Fruit fly (Drosophila melanogaster) whole organism, embryonic: ENCODE measurements around the gene AstC.

Source experiments
- B-H2 ChIP-seq: fragments of 200-800 bp; sonication (Bioruptor generic); optimal IDR thresholded peaks from 2 replicates; lab custom pipeline; 2018; ENCODE audit warnings: missing biosample characterization, mild to moderate bottlenecking, missing genetic modification characterization
- CG15696 ChIP-seq: fragments of 200-800 bp; sonication (Bioruptor generic); optimal IDR thresholded peaks from 2 replicates; lab custom pipeline; 2019; ENCODE audit warnings: missing biosample characterization, mild to moderate bottlenecking, missing genetic modification characterization, moderate library complexity
- CG17328 ChIP-seq: fragments of 200-800 bp; sonication (Bioruptor generic); IDR thresholded peaks from 2 replicates; pipeline ENCODE4 v1.3.6; 2022; ENCODE audit warnings: missing biosample characterization, missing genetic modification characterization
- CG42726 ChIP-seq: fragments of 200-800 bp; sonication (Bioruptor generic); IDR thresholded peaks from 2 replicates; pipeline ENCODE4 v1.3.6; 2022; ENCODE audit warnings: missing biosample characterization, missing genetic modification characterization; ENCODE audit not compliant: partially characterized antibody
- CG4360 ChIP-seq: fragments of 200-800 bp; sonication (Bioruptor generic); IDR thresholded peaks from 2 replicates; pipeline ENCODE4 v1.3.6; 2022; ENCODE audit warnings: missing biosample characterization, missing genetic modification characterization
- CG4707 ChIP-seq: fragments of 200-800 bp; sonication (Bioruptor generic); optimal IDR thresholded peaks from 2 replicates; lab custom pipeline; 2018; ENCODE audit warnings: missing biosample characterization, mild to moderate bottlenecking, missing genetic modification characterization, moderate library complexity
- CG6654 ChIP-seq: fragments of 200-800 bp; sonication (Bioruptor generic); optimal IDR thresholded peaks from 2 replicates; lab custom pipeline; 2017; ENCODE audit warnings: missing biosample characterization, mild to moderate bottlenecking, missing genetic modification characterization
- CG8281 ChIP-seq: fragments of 200-800 bp; sonication (Bioruptor generic); optimal IDR thresholded peaks from 2 replicates; lab custom pipeline; 2018; ENCODE audit warnings: missing biosample characterization, mild to moderate bottlenecking, missing genetic modification characterization, moderate library complexity
- D ChIP-seq, 2 experiments: fragments of 200-800 bp in 1 of 2; fragments of >200 bp in 1 of 2; sonication (Bioruptor generic) in 1 of 2; optimal IDR thresholded peaks; 2 replicates in 1 of 2; 3 replicates in 1 of 2; lab custom pipeline; 2017; ENCODE audit warnings: mild to moderate bottlenecking in 1 of 2, missing biosample characterization in 1 of 2, missing genetic modification characterization in 1 of 2, missing genetic modification reagents in 1 of 2
- Drgx ChIP-seq: fragments of 200-800 bp; sonication (Bioruptor generic); IDR thresholded peaks from 2 replicates; pipeline ENCODE4 v1.3.6; 2022; ENCODE audit warnings: missing biosample characterization, missing genetic modification characterization
- Fer2 ChIP-seq: fragments of 200-800 bp; sonication (Bioruptor generic); optimal IDR thresholded peaks from 2 replicates; lab custom pipeline; 2018; ENCODE audit warnings: missing biosample characterization, mild to moderate bottlenecking, missing genetic modification characterization, moderate library complexity
- H15 ChIP-seq: fragments of 200-800 bp; sonication (Bioruptor generic); IDR thresholded peaks from 3 replicates; pipeline ENCODE4 v1.3.6; 2022; ENCODE audit warnings: missing biosample characterization, missing genetic modification characterization
- Hr39 ChIP-seq: fragments of >200 bp; optimal IDR thresholded peaks from 2 replicates; lab custom pipeline; 2017
- Hr78 ChIP-seq, 2 experiments: fragments of 200-800 bp in 1 of 2; fragments of >200 bp in 1 of 2; sonication (Bioruptor generic) in 1 of 2; optimal IDR thresholded peaks; 2 replicates each; lab custom pipeline; 2017 to 2019; ENCODE audit warnings: missing biosample characterization in 2 of 2, missing genetic modification characterization in 2 of 2, mild to moderate bottlenecking in 1 of 2, moderate library complexity in 1 of 2
- Lim3 ChIP-seq: fragments of 200-800 bp; sonication (Bioruptor generic); IDR thresholded peaks from 2 replicates; pipeline ENCODE4 v1.3.6; 2022; ENCODE audit warnings: missing biosample characterization, missing genetic modification characterization
- Lpt ChIP-seq: fragments of >200 bp; optimal IDR thresholded peaks from 2 replicates; lab custom pipeline; 2018; ENCODE audit warnings: missing biosample characterization, missing genetic modification characterization
- Scr ChIP-seq: fragments of 200-800 bp; sonication (Bioruptor generic); IDR thresholded peaks from 2 replicates; pipeline ENCODE4 v1.3.6; 2022; ENCODE audit warnings: missing biosample characterization, missing genetic modification characterization; ENCODE audit not compliant: partially characterized antibody
- Tbp ChIP-seq: fragments of >200 bp; optimal IDR thresholded peaks from 2 replicates; lab custom pipeline; 2018; ENCODE audit warnings: missing biosample characterization, missing genetic modification characterization
- al ChIP-seq: fragments of 200-800 bp; sonication (Bioruptor generic); IDR thresholded peaks from 2 replicates; pipeline ENCODE4 v1.3.6; 2022; ENCODE audit warnings: missing biosample characterization, missing genetic modification characterization
- bab2 ChIP-seq: fragments of 200-800 bp; sonication (Bioruptor generic); optimal IDR thresholded peaks from 2 replicates; lab custom pipeline; 2016; ENCODE audit warnings: missing biosample characterization, missing genetic modification characterization
- bcd ChIP-seq: fragments of 200-800 bp; sonication (Bioruptor generic); optimal IDR thresholded peaks from 2 replicates; lab custom pipeline; 2017; ENCODE audit warnings: missing biosample characterization, mild to moderate bottlenecking, missing genetic modification characterization
- bsh ChIP-seq, 2 experiments: fragments of 200-800 bp; sonication (Bioruptor generic); optimal IDR thresholded peaks; 2 replicates each; lab custom pipeline; 2017 to 2018; ENCODE audit warnings: mild to moderate bottlenecking in 2 of 2, missing biosample characterization in 2 of 2, missing genetic modification characterization in 2 of 2, moderate library complexity in 1 of 2
- chm ChIP-seq: fragments of 200-800 bp; sonication (Bioruptor generic); IDR thresholded peaks from 2 replicates; pipeline ENCODE4 v1.3.6; 2022; ENCODE audit warnings: missing biosample characterization, missing genetic modification characterization
- ci ChIP-seq: fragments of 200-800 bp; sonication (Bioruptor generic); IDR thresholded peaks from 3 replicates; pipeline ENCODE4 v1.3.6; 2022; ENCODE audit warnings: missing biosample characterization, missing genetic modification characterization
- dmrt11E ChIP-seq: fragments of 200-800 bp; sonication (Bioruptor generic); optimal IDR thresholded peaks from 3 replicates; lab custom pipeline; 2018; ENCODE audit warnings: missing biosample characterization, mild to moderate bottlenecking, missing genetic modification characterization, moderate library complexity
- fd102C ChIP-seq: fragments of 200-800 bp; sonication (Bioruptor generic); optimal IDR thresholded peaks from 2 replicates; lab custom pipeline; 2018; ENCODE audit warnings: missing biosample characterization, mild to moderate bottlenecking, missing genetic modification characterization, moderate library complexity
- gem ChIP-seq: fragments of 200-800 bp; sonication (Bioruptor generic); optimal IDR thresholded peaks from 2 replicates; lab custom pipeline; 2019; ENCODE audit warnings: missing biosample characterization, mild to moderate bottlenecking, missing genetic modification characterization, moderate library complexity
- ham ChIP-seq: fragments of 200-800 bp; sonication (Bioruptor generic); IDR thresholded peaks from 2 replicates; pipeline ENCODE4 v1.3.6; 2022; ENCODE audit warnings: missing biosample characterization, missing genetic modification characterization
- mam ChIP-seq: fragments of 200-800 bp; sonication (Bioruptor generic); optimal IDR thresholded peaks from 3 replicates; lab custom pipeline; 2016; ENCODE audit warnings: missing biosample characterization, missing genetic modification characterization
- org-1 ChIP-seq: fragments of 200-800 bp; sonication (Bioruptor generic); optimal IDR thresholded peaks from 2 replicates; lab custom pipeline; 2017; ENCODE audit warnings: missing biosample characterization, missing genetic modification characterization
- row ChIP-seq: fragments of 200-800 bp; sonication (Bioruptor generic); IDR thresholded peaks from 3 replicates; pipeline ENCODE4 v1.3.6; 2022; ENCODE audit warnings: missing biosample characterization, missing genetic modification characterization
- run ChIP-seq: fragments of 200-800 bp; sonication (Bioruptor generic); optimal IDR thresholded peaks from 3 replicates; lab custom pipeline; 2018; ENCODE audit warnings: missing biosample characterization, mild to moderate bottlenecking, missing genetic modification characterization
- sens ChIP-seq: fragments of 200-800 bp; sonication (Bioruptor generic); peaks from one replicate; lab custom pipeline; 2016; ENCODE audit warnings: missing biosample characterization, missing genetic modification characterization
- sens-2 ChIP-seq: fragments of 200-800 bp; sonication (Bioruptor generic); IDR thresholded peaks from 2 replicates; pipeline ENCODE4 v1.3.6; 2022; ENCODE audit warnings: missing biosample characterization, missing genetic modification characterization
- seq ChIP-seq: fragments of 200-800 bp; sonication (Bioruptor generic); IDR thresholded peaks from 2 replicates; pipeline ENCODE4 v1.3.6; 2022; ENCODE audit warnings: missing biosample characterization, missing genetic modification characterization
- tap ChIP-seq: fragments of 200-800 bp; optimal IDR thresholded peaks from 3 replicates; lab custom pipeline; 2019; ENCODE audit warnings: missing biosample characterization, mild to moderate bottlenecking, missing genetic modification characterization, moderate library complexity
- tio ChIP-seq: fragments of 200-800 bp; sonication (Bioruptor generic); optimal IDR thresholded peaks from 2 replicates; lab custom pipeline; 2017; ENCODE audit warnings: missing biosample characterization, missing genetic modification characterization, inconsistent platforms
- tll ChIP-seq, 2 experiments: fragments of 200-800 bp in 1 of 2; fragments of >200 bp in 1 of 2; sonication (Bioruptor generic) in 1 of 2; optimal IDR thresholded peaks; 2 replicates each; lab custom pipeline; 2017 to 2019; ENCODE audit warnings: missing biosample characterization in 2 of 2, missing genetic modification characterization in 2 of 2, mild to moderate bottlenecking in 1 of 2, moderate library complexity in 1 of 2
- zen ChIP-seq: fragments of 200-800 bp; sonication (Bioruptor generic); optimal IDR thresholded peaks from 3 replicates; lab custom pipeline; 2018; ENCODE audit warnings: missing biosample characterization, mild to moderate bottlenecking, missing genetic modification characterization, moderate library complexity

The AstC gene

DNA sequence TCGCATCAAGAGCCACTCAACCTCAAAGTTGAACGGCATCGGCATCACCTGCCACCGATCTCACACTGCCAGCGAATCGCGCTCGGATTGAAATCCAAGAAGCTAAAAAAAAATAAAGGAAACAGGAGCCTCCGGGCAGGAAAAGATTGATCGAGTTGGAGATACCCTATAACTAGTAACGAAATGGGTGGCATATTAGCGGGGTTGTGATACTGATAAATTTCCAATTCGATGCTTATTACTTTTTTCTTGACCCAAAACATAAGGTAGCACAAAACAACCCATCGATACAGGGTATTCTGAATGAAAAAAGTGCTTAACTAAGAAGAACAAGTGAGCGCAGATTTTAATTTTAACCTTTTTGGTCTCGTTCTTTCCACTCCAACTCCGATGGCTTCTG, 8.9 kb downstream of the AstC start (continued):
- no peak for TF ChIP-seq bab2 (GFP tag; lab: Kevin White, UChicago)

dm6 chr2L:11070862-11071261, 10.3 kb downstream of the AstC start, which contains the start of gene CG14915:
Gene CG14915 (plus strand): TSS chr2L:11071027.
- TF ChIP-seq CG17328 (GFP tag; lab: Robert Waterston, UW): no peak
- peak in 1 of 2 experiments; percentile 51 for TF ChIP-seq tll (GFP tag; optimal IDR thresholded peaks at IDR 0.05; lab: Kevin White, UChicago)
- TF ChIP-seq zen (tag; lab: Kevin White, UChicago): peak; percentile 84

DNA sequence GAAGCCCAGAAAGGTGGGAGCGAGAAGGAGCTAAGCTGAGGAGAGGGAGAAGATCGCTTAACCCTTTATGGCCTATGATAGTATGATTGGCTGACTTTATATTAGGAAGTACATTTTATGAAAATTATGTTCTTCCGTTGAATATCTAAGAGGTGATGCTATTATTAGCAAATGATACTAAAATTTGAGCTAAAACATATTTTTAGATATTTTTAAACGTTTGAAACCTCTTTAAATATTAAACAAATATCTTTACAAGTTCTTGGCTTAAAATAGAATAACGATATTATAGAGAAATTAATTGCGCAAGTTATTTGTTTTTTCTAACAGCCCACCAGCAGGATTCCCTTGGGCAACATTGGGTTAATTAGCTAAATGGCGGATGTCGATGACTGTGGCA, 11.7 kb downstream of the AstC start:
- TF ChIP-seq tio (GFP tag; lab: Kevin White, UChicago) (no peak), al (GFP tag; lab: Robert Waterston, UW) (no peak), Drgx (GFP tag; lab: Robert Waterston, UW) (peak; percentile 12; the same call in 1 of the 2 replicates), Lpt (GFP tag; lab: Kevin White, UChicago) (no peak), bsh (GFP tag; optimal IDR thresholded peaks at IDR 0.05; lab: Kevin White, UChicago) (peak in 1 of 2 experiments; percentile 65), ham (no peak), Lim3 (GFP tag; lab: Robert Waterston, UW) (no peak), Fer2 (tag; lab: Kevin White, UChicago) (no peak), CG6654 (GFP tag; lab: Kevin White, UChicago) (no peak)

dm6 chr2L:11068907-11069306, 12.3 kb downstream of the AstC start:
- no peak for TF ChIP-seq fd102C (GFP tag; lab: Kevin White, UChicago)
- TF ChIP-seq Hr78 (GFP tag; optimal IDR thresholded peaks at IDR 0.05; lab: Kevin White, UChicago): peak in 1 of 2 experiments; percentile 66
- TF ChIP-seq CG8281 (tag; lab: Kevin White, UChicago): peak; percentile 96

dm6 chr2L:11068441-11068840, 12.8 kb downstream of the AstC start:
- TF ChIP-seq org-1 (GFP tag; lab: Kevin White, UChicago) (no peak), H15 (GFP tag; lab: Robert Waterston, UW) (no peak), run (tag; lab: Kevin White, UChicago) (no peak)
- TF ChIP-seq, all 482 proteins: peak for 0

DNA sequence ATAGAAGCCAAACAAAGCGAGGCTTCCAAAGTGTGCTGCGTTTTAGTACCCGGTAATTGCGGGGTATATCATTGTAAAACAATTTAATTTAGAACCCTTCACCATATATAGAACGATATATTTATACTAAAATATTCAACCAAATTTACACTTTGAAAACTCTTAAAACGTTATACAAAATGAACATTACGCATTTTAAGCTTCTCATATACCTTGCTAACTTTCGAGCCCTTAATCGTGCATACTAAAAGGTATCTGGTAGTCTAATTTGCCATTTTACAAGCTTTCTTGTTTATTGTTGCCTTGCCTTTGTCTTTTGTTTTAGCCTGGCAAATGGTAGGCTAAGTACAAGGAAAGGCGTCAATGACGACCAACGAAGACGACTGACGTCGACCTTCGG, 13.2 kb downstream of the AstC start:
- TF ChIP-seq CG15696 (tag; lab: Kevin White, UChicago): no peak
- TF ChIP-seq dmrt11E (tag; lab: Kevin White, UChicago): peak; percentile 12
- TF ChIP-seq gem: peak; percentile 16
- TF ChIP-seq row: peak; percentile 48; the same call in 2 of the 3 replicates

dm6 chr2L:11066887-11067459, 14.2 kb downstream of the AstC start, which contains the start of gene Samuel:
Gene Samuel (minus strand): TSS chr2L:11066998.
- no peak for TF ChIP-seq Tbp (GFP tag; lab: Kevin White, UChicago)
- no peak for TF ChIP-seq CG8281 (tag; lab: Kevin White, UChicago)
- no peak for TF ChIP-seq tio (GFP tag; lab: Kevin White, UChicago)
- no peak for TF ChIP-seq bcd (GFP tag; lab: Kevin White, UChicago)
- TF ChIP-seq tap (tag; lab: Kevin White, UChicago): peak; percentile 12
- no peak for TF ChIP-seq mam (GFP tag; lab: Kevin White, UChicago)
- TF ChIP-seq CG4707 (GFP tag; lab: Kevin White, UChicago): peak; percentile 20
- TF ChIP-seq ci: 0 out of 3 replicates have a peak, but pooled peaks have one; percentile 60
- TF ChIP-seq CG42726 (GFP tag; lab: Robert Waterston, UW): no peak
- TF ChIP-seq Hr39: no peak
- TF ChIP-seq chm (GFP tag; lab: Robert Waterston, UW): peak; percentile 27; the same call in 1 of the 2 replicates
- TF ChIP-seq B-H2 (GFP tag; lab: Kevin White, UChicago): no peak
- TF ChIP-seq Scr: peak; percentile 22; the same call in 1 of the 2 replicates
- TF ChIP-seq D (optimal IDR thresholded peaks at IDR 0.05; lab: Kevin White, UChicago): no peak
- TF ChIP-seq D (GFP tag; optimal IDR thresholded peaks at IDR 0.05; lab: Kevin White, UChicago): no peak
- no peak for TF ChIP-seq seq (GFP tag; lab: Robert Waterston, UW)
- peak; percentile 78 for TF ChIP-seq sens-2 (GFP tag; lab: Robert Waterston, UW)
- peak; percentile 91 for TF ChIP-seq CG4360
- peak; percentile 78 for TF ChIP-seq sens (GFP tag; lab: Kevin White, UChicago)
